Worm (Caenorhabditis elegans): ENCODE measurements around the gene cest-33.

The cest-33 gene

DNA sequence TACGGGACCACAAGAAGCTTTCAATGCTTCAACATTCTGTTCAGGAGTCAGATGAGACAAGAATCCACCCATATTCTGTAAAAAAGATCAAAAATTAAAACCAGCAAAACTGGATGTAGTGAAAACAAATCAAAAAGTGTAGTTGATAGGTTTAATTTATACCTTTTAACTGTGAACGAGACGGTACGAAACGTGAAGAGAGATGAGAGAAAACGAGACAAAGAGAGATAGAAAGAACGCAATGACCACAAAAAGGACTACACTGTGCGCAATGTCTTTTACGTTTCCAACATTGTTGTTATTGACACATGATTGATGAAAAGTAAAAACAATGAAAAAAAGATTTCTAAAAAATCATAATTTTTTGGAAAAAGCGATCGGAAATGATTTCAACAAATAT lies at the start of gene cest-33:
Gene cest-33 (minus strand): TSS at position 75 of the 400 bp plus-strand sequence.
- TF ChIP-seq sma-3 (GFP tag; optimal IDR thresholded peaks at IDR 0.05) = peak; percentile 18
- peak; percentile 36 for TF ChIP-seq nhr-25 (tag; optimal IDR thresholded peaks at IDR 0.05)
- TF ChIP-seq sma-9 (GFP tag; optimal IDR thresholded peaks at IDR 0.05) = peak; percentile 62
- TF ChIP-seq sma-9 (tag; optimal IDR thresholded peaks at IDR 0.05) = no peak
- TF ChIP-seq crh-2 (tag; optimal IDR thresholded peaks at IDR 0.05) = peak; percentile 41
- TF ChIP-seq blmp-1 (tag; optimal IDR thresholded peaks at IDR 0.05; ENCODE audit: insufficient read depth) = peak; percentile 33
- TF ChIP-seq mdl-1 (tag; optimal IDR thresholded peaks at IDR 0.05) = no peak
- TF ChIP-seq nhr-21 (tag; optimal IDR thresholded peaks at IDR 0.05) = peak; percentile 23
- TF ChIP-seq lin-13 (GFP tag; optimal IDR thresholded peaks at IDR 0.05) = no peak
- peak; percentile 8 for TF ChIP-seq fos-1 (tag; optimal IDR thresholded peaks at IDR 0.05)
- peak; percentile 58 for TF ChIP-seq F13H6.1 (tag; optimal IDR thresholded peaks at IDR 0.05)
- no peak for TF ChIP-seq nhr-23 (tag; optimal IDR thresholded peaks at IDR 0.05)

DNA sequence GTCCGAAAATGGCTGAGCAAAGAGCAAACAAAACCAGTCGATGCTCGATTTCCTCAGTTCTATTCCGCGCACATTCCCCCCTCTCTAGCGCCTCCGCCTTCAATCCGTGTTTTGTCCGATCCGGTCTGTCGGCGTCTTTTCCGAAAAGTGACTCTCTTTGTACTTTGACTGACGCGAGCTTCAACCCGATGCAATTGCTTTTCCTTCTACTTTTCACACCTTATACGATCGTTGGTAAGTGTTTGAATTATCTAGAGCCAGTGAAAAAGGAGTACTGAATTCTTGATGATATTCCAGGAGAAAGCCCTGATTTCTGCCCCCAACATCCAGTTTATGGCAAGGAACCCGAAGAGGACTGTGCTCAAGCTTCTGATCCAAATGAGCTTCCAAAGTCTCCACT lies 49.5 kb upstream of the cest-33 start, which contains the start of gene cht-6:
Gene cht-6 (plus strand): TSS at position 9 of the 400 bp plus-strand sequence.
- no peak for TF ChIP-seq ceh-82 (tag; optimal IDR thresholded peaks at IDR 0.05)

- no peak for TF ChIP-seq nhr-77 (tag; optimal IDR thresholded peaks at IDR 0.05)
- TF ChIP-seq zag-1 (tag; optimal IDR thresholded peaks at IDR 0.05) = no peak
- peak; percentile 26 for TF ChIP-seq fos-1 (tag; optimal IDR thresholded peaks at IDR 0.05)
- TF ChIP-seq elt-3 (tag; optimal IDR thresholded peaks at IDR 0.05) = no peak
- TF ChIP-seq lsy-2 (tag; optimal IDR thresholded peaks at IDR 0.05) = no peak
Observed at ce11 chrV:6414469-6414868, 49.0 kb upstream of the cest-33 start.

DNA sequence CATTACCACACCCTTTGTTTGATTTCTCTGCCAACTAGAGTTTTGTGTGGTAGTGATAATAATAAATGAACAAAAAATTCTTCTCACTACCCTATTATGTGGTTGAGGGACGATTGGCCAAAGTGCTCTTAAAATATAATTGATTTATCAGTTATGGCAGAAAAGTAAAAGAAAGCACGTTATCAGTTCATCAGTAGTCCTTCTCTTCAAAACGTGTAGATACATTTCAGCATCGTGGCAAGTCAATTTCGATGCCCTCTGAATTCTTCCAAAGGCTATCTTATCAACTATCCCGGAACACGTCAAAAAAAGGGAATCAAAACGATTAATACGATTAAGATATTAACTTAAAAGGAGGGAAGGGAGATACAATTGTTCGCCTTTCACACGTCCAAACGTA lies 47.6 kb upstream of the cest-33 start:
- TF ChIP-seq crh-2 (tag; optimal IDR thresholded peaks at IDR 0.05) (peak; percentile 65), nhr-6 (tag; optimal IDR thresholded peaks at IDR 0.05) (no peak), nhr-129 (tag; optimal IDR thresholded peaks at IDR 0.05) (no peak), ztf-4 (tag; optimal IDR thresholded peaks at IDR 0.05) (no peak), skn-1 (tag; optimal IDR thresholded peaks at IDR 0.05) (no peak), gmeb-1 (tag; optimal IDR thresholded peaks at IDR 0.05) (peak; percentile 31), F13H6.1 (tag; optimal IDR thresholded peaks at IDR 0.05) (peak; percentile 30), fos-1 (tag; optimal IDR thresholded peaks at IDR 0.05) (peak; percentile 60), R02D3.7 (tag; optimal IDR thresholded peaks at IDR 0.05) (no peak), ceh-16 (tag; optimal IDR thresholded peaks at IDR 0.05) (no peak), unc-55 (GFP tag; optimal IDR thresholded peaks at IDR 0.05) (no peak), dmd-4 (tag; optimal IDR thresholded peaks at IDR 0.05) (no peak), sma-9 (GFP tag; optimal IDR thresholded peaks at IDR 0.05) (peak; percentile 20), sma-9 (tag; optimal IDR thresholded peaks at IDR 0.05) (no peak), alr-1 (tag; optimal IDR thresholded peaks at IDR 0.05) (no peak)

ce11 chrV:6411161-6411560 lies 45.7 kb upstream of the cest-33 start:
- TF ChIP-seq ceh-16 (tag; optimal IDR thresholded peaks at IDR 0.05) (no peak), fos-1 (tag; optimal IDR thresholded peaks at IDR 0.05) (peak; percentile 50), gmeb-1 (tag; optimal IDR thresholded peaks at IDR 0.05) (peak; percentile 20), crh-2 (tag; optimal IDR thresholded peaks at IDR 0.05) (peak; percentile 83), mdl-1 (tag; optimal IDR thresholded peaks at IDR 0.05) (peak in 1 of 2 experiments; percentile 26), sma-9 (GFP tag; optimal IDR thresholded peaks at IDR 0.05) (peak; percentile 73), sma-9 (tag; optimal IDR thresholded peaks at IDR 0.05) (no peak)

ce11 chrV:6408733-6409227 lies 43.3 kb upstream of the cest-33 start, which contains the start of gene bcf-1:
bcf-1 (minus strand) TSS chrV:6408783.
- TF ChIP-seq crh-2 (tag; optimal IDR thresholded peaks at IDR 0.05) (no peak), lin-13 (GFP tag; optimal IDR thresholded peaks at IDR 0.05) (no peak), skn-1 (tag; optimal IDR thresholded peaks at IDR 0.05) (no peak), nhr-6 (tag; optimal IDR thresholded peaks at IDR 0.05) (no peak), alr-1 (tag; optimal IDR thresholded peaks at IDR 0.05) (no peak), egl-27 (tag; optimal IDR thresholded peaks at IDR 0.05) (no peak), elt-1 (tag; optimal IDR thresholded peaks at IDR 0.05) (no peak), nhr-23 (tag; optimal IDR thresholded peaks at IDR 0.05) (no peak)

DNA sequence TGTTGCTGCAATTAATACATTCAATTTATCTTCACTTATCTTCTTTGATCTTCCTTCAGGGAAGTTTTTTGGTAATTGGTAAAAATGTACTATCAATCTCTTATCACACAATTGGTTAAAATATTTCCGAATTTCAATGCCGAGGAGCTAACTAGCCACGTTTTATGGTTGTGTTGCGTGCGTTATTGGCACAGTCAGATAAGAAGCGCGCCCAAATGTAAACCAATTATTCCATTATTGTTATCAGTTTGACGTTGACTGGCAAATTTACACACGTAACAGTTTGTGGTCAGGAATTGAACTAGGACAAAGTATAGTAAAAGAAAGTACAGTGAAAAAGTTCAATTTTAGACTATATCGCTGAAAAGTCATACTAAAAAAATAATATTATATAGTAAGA lies 42.1 kb upstream of the cest-33 start:
- TF ChIP-seq crh-2 (tag; optimal IDR thresholded peaks at IDR 0.05) = peak; percentile 54
- TF ChIP-seq lin-13 (GFP tag; optimal IDR thresholded peaks at IDR 0.05) = no peak
- TF ChIP-seq unc-62 (GFP tag; optimal IDR thresholded peaks at IDR 0.05) = no peak
- no peak for TF ChIP-seq snpc-4 (tag; optimal IDR thresholded peaks at IDR 0.05)
- TF ChIP-seq nhr-10 (tag; optimal IDR thresholded peaks at IDR 0.05) = no peak
- no peak for TF ChIP-seq nhr-21 (tag; optimal IDR thresholded peaks at IDR 0.05)
- TF ChIP-seq egl-27 (tag; optimal IDR thresholded peaks at IDR 0.05) = no peak
- TF ChIP-seq nhr-77 (tag; optimal IDR thresholded peaks at IDR 0.05) = no peak
- TF ChIP-seq nhr-237 (tag; optimal IDR thresholded peaks at IDR 0.05) = no peak
- TF ChIP-seq sma-9 (GFP tag; optimal IDR thresholded peaks at IDR 0.05) = peak; percentile 14
- no peak for TF ChIP-seq sma-9 (tag; optimal IDR thresholded peaks at IDR 0.05)
- no peak for TF ChIP-seq R02D3.7 (tag; optimal IDR thresholded peaks at IDR 0.05)

Measured in whole organism, L2 larva.